Fruit fly (Drosophila melanogaster): Measurements from ENCODE around the gene Usp47.

Gene Usp47

DNA sequence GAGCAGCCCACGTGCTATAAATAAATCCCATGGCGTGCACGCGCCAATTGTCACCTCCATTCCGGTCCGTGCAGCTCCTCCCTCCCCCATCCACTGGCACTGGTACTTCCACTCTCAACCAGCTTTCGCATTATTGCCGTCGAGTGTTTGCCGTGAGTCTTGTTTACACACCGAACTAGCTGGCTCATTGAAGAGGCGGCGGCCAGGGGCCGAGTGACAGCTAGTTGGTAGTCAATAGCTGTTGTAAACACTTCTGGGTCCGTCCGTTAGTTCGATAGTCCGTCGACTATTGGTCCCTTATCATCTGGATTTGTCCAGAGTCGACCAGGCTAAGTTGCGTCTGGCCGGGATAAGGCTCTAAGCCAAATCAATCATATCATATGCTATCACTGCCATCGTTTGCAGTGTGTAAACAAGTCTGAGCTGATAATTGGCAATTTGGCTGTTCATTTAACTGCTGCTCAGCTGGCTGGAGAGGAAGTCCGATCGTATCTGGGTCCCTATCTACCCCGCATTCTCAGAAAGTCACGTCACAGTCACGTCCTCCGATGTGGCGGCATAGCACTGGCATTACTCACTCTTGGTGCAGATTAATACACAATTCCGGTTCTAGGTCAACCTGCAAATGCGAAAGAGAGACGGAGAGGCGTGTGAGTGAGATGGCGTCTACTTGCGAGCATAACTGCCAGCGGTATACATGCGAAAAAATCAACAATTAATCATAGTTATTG is 54.8 kb downstream of the Usp47 start (continued):
- TF ChIP-seq CG12071 (GFP tag; optimal IDR thresholded peaks at IDR 0.05) (peak; percentile 25), emc (GFP tag; optimal IDR thresholded peaks at IDR 0.05) (no peak), Mad (GFP tag; optimal IDR thresholded peaks at IDR 0.05) (no peak), chinmo (GFP tag; IDR thresholded peaks at IDR 0.05; ENCODE audit: partially characterized antibody) (peak; percentile 45; the same call in 1 of the 4 replicates), Dbx (GFP tag; IDR thresholded peaks at IDR 0.05) (no peak), stc (GFP tag; IDR thresholded peaks at IDR 0.05) (peak; percentile 30; the same call in 1 of the 2 replicates), Hr3 (GFP tag; optimal IDR thresholded peaks at IDR 0.05) (no peak), chif (GFP tag; optimal IDR thresholded peaks at IDR 0.05) (no peak), CG17186 (GFP tag; optimal IDR thresholded peaks at IDR 0.05) (no peak), CG1602 (GFP tag; optimal IDR thresholded peaks at IDR 0.05) (no peak), Usf (GFP tag; optimal IDR thresholded peaks at IDR 0.05) (no peak), nmo (GFP tag; optimal IDR thresholded peaks at IDR 0.05) (no peak), CG10366 (GFP tag; IDR thresholded peaks at IDR 0.05) (no peak), CG8388 (GFP tag; optimal IDR thresholded peaks at IDR 0.05) (no peak), NFAT (GFP tag; IDR thresholded peaks at IDR 0.05) (no peak), vvl (GFP tag; IDR thresholded peaks at IDR 0.05) (no peak), CG2199 (GFP tag; IDR thresholded peaks at IDR 0.05) (no peak), Jarid2 (GFP tag; optimal IDR thresholded peaks at IDR 0.05) (no peak), sob (GFP tag; IDR thresholded peaks at IDR 0.05) (0 out of 2 replicates have a peak, but pooled peaks have one; percentile 47), eve (GFP tag; optimal IDR thresholded peaks at IDR 0.05) (no peak), Bdp1 (GFP tag; optimal IDR thresholded peaks at IDR 0.05) (no peak), CG2889 (GFP tag; IDR thresholded peaks at IDR 0.05) (no peak), Hmx (GFP tag; optimal IDR thresholded peaks at IDR 0.05) (no peak), C15 (GFP tag; IDR thresholded peaks at IDR 0.05) (0 out of 3 replicates have a peak, but pooled peaks have one; percentile 33), HmgZ (tag; optimal IDR thresholded peaks at IDR 0.05) (no peak), HHEX (GFP tag; optimal IDR thresholded peaks at IDR 0.05) (peak; percentile 46), CG14050 (GFP tag; IDR thresholded peaks at IDR 0.05) (no peak), CG10209 (GFP tag; optimal IDR thresholded peaks at IDR 0.05) (no peak), BEAF-32 (GFP tag; optimal IDR thresholded peaks at IDR 0.05) (no peak), NfI (GFP tag; optimal IDR thresholded peaks at IDR 0.05) (no peak), CG15479 (GFP tag; optimal IDR thresholded peaks at IDR 0.05) (peak; percentile 81), dimm (GFP tag; IDR thresholded peaks at IDR 0.05) (no peak), Max (GFP tag; optimal IDR thresholded peaks at IDR 0.05) (no peak), CG1832 (GFP tag; optimal IDR thresholded peaks at IDR 0.05) (no peak), sd (tag; optimal IDR thresholded peaks at IDR 0.05) (peak; percentile 59), corto (GFP tag; optimal IDR thresholded peaks at IDR 0.05) (no peak), gro (GFP tag; optimal IDR thresholded peaks at IDR 0.05) (peak; percentile 9), bbx (GFP tag; IDR thresholded peaks at IDR 0.05; ENCODE audit: partially characterized antibody) (no peak), tna (GFP tag; IDR thresholded peaks at IDR 0.05; ENCODE audit: partially characterized antibody) (no peak), zen (tag; optimal IDR thresholded peaks at IDR 0.05) (peak; percentile 25), ken (GFP tag; IDR thresholded peaks at IDR 0.05) (no peak), dysf (GFP tag; IDR thresholded peaks at IDR 0.05) (peak; percentile 33; the same call in 1 of the 3 replicates), CG8359 (GFP tag; optimal IDR thresholded peaks at IDR 0.05; ENCODE audit: borderline replicate concordance) (no peak), Poxn (GFP tag; IDR thresholded peaks at IDR 0.05) (no peak), nom (GFP tag; optimal IDR thresholded peaks at IDR 0.05) (peak; percentile 42), CG17612 (GFP tag; IDR thresholded peaks at IDR 0.05) (no peak), CG7745 (tag; optimal IDR thresholded peaks at IDR 0.05) (no peak), Bteb2 (GFP tag; optimal IDR thresholded peaks at IDR 0.05) (no peak), crol (GFP tag; IDR thresholded peaks at IDR 0.05) (peak; percentile 37; the same call in 1 of the 2 replicates)

Measured in whole organism, embryonic.